Worm (Caenorhabditis elegans): ENCODE results near the gene M106.8.

M106.8 gene

ce11 chrII:10838550-10838949 is 4.9 kb downstream of the M106.8 start:
- TF ChIP-seq nfya-1 (tag; optimal IDR thresholded peaks at IDR 0.05; ENCODE audit: insufficient read depth) (peak; percentile 73), mdl-1 (tag; optimal IDR thresholded peaks at IDR 0.05) (no peak)

DNA sequence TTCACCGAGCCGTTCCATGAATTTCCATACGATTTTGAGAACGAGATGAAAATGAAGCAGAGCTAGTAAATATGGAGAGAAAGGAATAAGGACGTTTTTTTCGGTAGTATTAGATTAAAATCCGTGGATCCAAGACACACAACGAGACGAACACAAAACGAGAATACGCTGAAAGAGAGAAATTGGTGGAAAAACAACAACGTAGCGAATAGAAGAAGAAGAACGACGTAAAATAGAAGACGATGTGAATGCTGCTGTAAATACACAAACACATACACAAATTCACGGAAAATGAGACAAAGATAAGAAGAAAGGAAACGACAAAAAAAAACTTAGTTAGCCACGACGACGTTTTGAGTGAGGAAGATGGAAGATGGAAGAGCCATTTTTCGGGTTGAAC is 8.7 kb downstream of the M106.8 start:
- no peak for TF ChIP-seq elt-3 (tag; optimal IDR thresholded peaks at IDR 0.05)
- TF ChIP-seq nhr-67 (tag; optimal IDR thresholded peaks at IDR 0.05): no peak
- TF ChIP-seq elt-2 (tag; optimal IDR thresholded peaks at IDR 0.05): no peak
- no peak for TF ChIP-seq egl-5 (tag; optimal IDR thresholded peaks at IDR 0.05)
- no peak for TF ChIP-seq lin-15B (tag; optimal IDR thresholded peaks at IDR 0.05)
- TF ChIP-seq ceh-9 (tag; optimal IDR thresholded peaks at IDR 0.05): no peak
- TF ChIP-seq mdl-1 (tag; optimal IDR thresholded peaks at IDR 0.05): no peak
- no peak for TF ChIP-seq nhr-23 (tag; optimal IDR thresholded peaks at IDR 0.05)
- no peak for TF ChIP-seq ceh-28 (tag; optimal IDR thresholded peaks at IDR 0.05)
- no peak for TF ChIP-seq pha-4 (tag; optimal IDR thresholded peaks at IDR 0.05)
- no peak for TF ChIP-seq nhr-43 (tag; optimal IDR thresholded peaks at IDR 0.05; ENCODE audit: poor library complexity, severe bottlenecking)
- no peak for TF ChIP-seq aly-2 (tag; optimal IDR thresholded peaks at IDR 0.05)
- TF ChIP-seq nfya-1 (tag; optimal IDR thresholded peaks at IDR 0.05; ENCODE audit: insufficient read depth): no peak
- no peak for TF ChIP-seq eor-1 (tag; optimal IDR thresholded peaks at IDR 0.05)
- TF ChIP-seq tbx-2 (tag; optimal IDR thresholded peaks at IDR 0.05): no peak
- TF ChIP-seq elt-1 (tag; optimal IDR thresholded peaks at IDR 0.05): no peak
- no peak for TF ChIP-seq ztf-11 (tag; optimal IDR thresholded peaks at IDR 0.05)
- TF ChIP-seq nhr-25 (tag; optimal IDR thresholded peaks at IDR 0.05): no peak
- TF ChIP-seq mml-1 (tag; optimal IDR thresholded peaks at IDR 0.05): no peak
- TF ChIP-seq daf-12 (tag; optimal IDR thresholded peaks at IDR 0.05): no peak

ce11 chrII:10829572-10829971 is 13.9 kb downstream of the M106.8 start:
- TF ChIP-seq daf-12 (tag; optimal IDR thresholded peaks at IDR 0.05): no peak
- no peak for TF ChIP-seq lin-15B (tag; optimal IDR thresholded peaks at IDR 0.05)
- TF ChIP-seq ceh-28 (tag; optimal IDR thresholded peaks at IDR 0.05): no peak
- TF ChIP-seq sea-2 (GFP tag; optimal IDR thresholded peaks at IDR 0.05): no peak
- no peak for TF ChIP-seq eor-1 (tag; optimal IDR thresholded peaks at IDR 0.05)
- peak; percentile 84 for TF ChIP-seq lin-39 (tag; optimal IDR thresholded peaks at IDR 0.05)
- peak; percentile 24 for TF ChIP-seq nfya-1 (tag; optimal IDR thresholded peaks at IDR 0.05; ENCODE audit: insufficient read depth)

DNA sequence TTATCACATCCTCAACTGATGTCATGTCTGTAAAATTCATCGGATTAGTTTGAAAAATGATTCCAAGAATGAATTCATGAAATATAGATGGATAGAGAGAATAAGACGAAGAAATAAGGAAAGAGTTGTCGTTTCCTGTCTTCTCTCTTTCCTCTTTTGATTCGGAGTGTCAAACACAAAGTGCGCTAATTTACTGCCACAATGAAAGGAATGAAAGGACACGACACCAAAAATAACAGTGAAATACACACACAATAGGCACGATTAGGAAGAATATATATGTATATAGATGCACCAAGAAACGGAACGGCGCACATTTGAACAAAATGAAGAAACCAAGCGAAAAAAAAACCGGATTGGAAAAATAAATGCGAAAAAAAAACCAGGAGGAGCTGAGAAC is 14.3 kb downstream of the M106.8 start, which contains the start of gene VM106R.1:
Gene VM106R.1 (minus strand): TSS at position 101 of the 400 bp plus-strand sequence.
- TF ChIP-seq skn-1 (tag; optimal IDR thresholded peaks at IDR 0.05) (no peak), ztf-11 (tag; optimal IDR thresholded peaks at IDR 0.05) (no peak), ceh-28 (tag; optimal IDR thresholded peaks at IDR 0.05) (no peak), nhr-12 (tag; optimal IDR thresholded peaks at IDR 0.05) (no peak), nhr-25 (tag; optimal IDR thresholded peaks at IDR 0.05) (no peak), ceh-16 (tag; optimal IDR thresholded peaks at IDR 0.05) (no peak), daf-12 (tag; optimal IDR thresholded peaks at IDR 0.05) (no peak), nhr-23 (tag; optimal IDR thresholded peaks at IDR 0.05) (no peak), egl-27 (tag; optimal IDR thresholded peaks at IDR 0.05) (no peak), elt-2 (tag; optimal IDR thresholded peaks at IDR 0.05) (no peak), nhr-43 (tag; optimal IDR thresholded peaks at IDR 0.05; ENCODE audit: poor library complexity, severe bottlenecking) (no peak), sea-2 (GFP tag; optimal IDR thresholded peaks at IDR 0.05) (no peak), fkh-10 (GFP tag; optimal IDR thresholded peaks at IDR 0.05) (no peak), elt-1 (tag; optimal IDR thresholded peaks at IDR 0.05) (no peak), nhr-67 (tag; optimal IDR thresholded peaks at IDR 0.05) (no peak)

DNA sequence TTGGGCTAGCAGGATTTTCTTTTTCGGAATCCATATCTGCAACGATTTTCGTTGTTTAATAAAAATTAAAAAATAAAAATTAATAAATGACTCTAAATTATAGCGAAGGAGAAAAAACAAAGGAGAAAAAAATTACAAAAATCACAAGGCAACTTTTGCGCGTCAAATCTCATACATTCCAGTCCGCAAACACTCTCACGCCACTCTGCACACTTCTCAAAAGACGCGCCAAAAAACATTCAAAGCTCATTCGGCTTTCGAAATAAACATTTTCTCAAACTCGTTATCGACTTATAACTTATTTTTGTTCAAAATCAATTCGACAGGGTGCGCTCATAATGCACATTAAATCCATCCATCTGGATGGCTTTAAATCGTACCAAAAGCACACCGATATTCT is 19.4 kb downstream of the M106.8 start, which contains the start of the genes R06F6.12 and mix-1:
Gene R06F6.12 (minus strand): TSS at position 36 of the 400 bp plus-strand sequence.
Gene mix-1 (plus strand): TSS at position 201 of the 400 bp plus-strand sequence.
- no peak for TF ChIP-seq unc-62 (GFP tag; optimal IDR thresholded peaks at IDR 0.05)
- TF ChIP-seq ama-1 (optimal IDR thresholded peaks at IDR 0.05): no peak
- no peak for TF ChIP-seq tbx-2 (tag; optimal IDR thresholded peaks at IDR 0.05)
- TF ChIP-seq pha-4 (tag; optimal IDR thresholded peaks at IDR 0.05): peak; percentile 74
- TF ChIP-seq ceh-16 (tag; optimal IDR thresholded peaks at IDR 0.05): no peak
- peak; percentile 75 for TF ChIP-seq hmg-11 (tag; optimal IDR thresholded peaks at IDR 0.05)
- peak; percentile 7 for TF ChIP-seq R02D3.7 (tag; optimal IDR thresholded peaks at IDR 0.05)
- peak; percentile 8 for TF ChIP-seq elt-2 (tag; optimal IDR thresholded peaks at IDR 0.05)
- TF ChIP-seq nhr-67 (tag; optimal IDR thresholded peaks at IDR 0.05): no peak
- TF ChIP-seq fkh-2 (tag; optimal IDR thresholded peaks at IDR 0.05): no peak
- peak; percentile 75 for TF ChIP-seq nfya-1 (tag; optimal IDR thresholded peaks at IDR 0.05; ENCODE audit: insufficient read depth)
- TF ChIP-seq nhr-12 (tag; optimal IDR thresholded peaks at IDR 0.05): no peak
- no peak for TF ChIP-seq nhr-76 (tag; optimal IDR thresholded peaks at IDR 0.05)
- peak; percentile 51 for TF ChIP-seq nhr-23 (tag; optimal IDR thresholded peaks at IDR 0.05)
- TF ChIP-seq nhr-43 (tag; optimal IDR thresholded peaks at IDR 0.05; ENCODE audit: poor library complexity, severe bottlenecking): peak; percentile 62
- no peak for TF ChIP-seq fkh-10 (GFP tag; optimal IDR thresholded peaks at IDR 0.05)
- TF ChIP-seq lin-15B (tag; optimal IDR thresholded peaks at IDR 0.05): peak; percentile 58
- no peak for TF ChIP-seq unc-39 (tag; optimal IDR thresholded peaks at IDR 0.05)

Data from whole organism, L3 larva.